Worm (Caenorhabditis elegans): Measurements from ENCODE around the gene C36E8.6.

C36E8.6 gene

ce11 chrIII:3956293-3956692 is 31.6 kb upstream of the C36E8.6 start, which contains the start of gene F37A8.5:
TSS of gene F37A8.5 (plus strand) at chrIII:3956624.
- TF ChIP-seq ces-1 (GFP tag; optimal IDR thresholded peaks at IDR 0.05): peak; percentile 77
- TF ChIP-seq ceh-43 (GFP tag; optimal IDR thresholded peaks at IDR 0.05): no peak

ce11 chrIII:3957119-3957739 is 30.6 kb upstream of the C36E8.6 start:
- TF ChIP-seq unc-120 (tag; optimal IDR thresholded peaks at IDR 0.05; ENCODE audit: poor library complexity, severe bottlenecking) (no peak), cnd-1 (tag; optimal IDR thresholded peaks at IDR 0.05) (no peak)

ce11 chrIII:3957850-3958249 is 30.0 kb upstream of the C36E8.6 start:
- no peak for TF ChIP-seq nhr-28 (tag; optimal IDR thresholded peaks at IDR 0.05)
- no peak for TF ChIP-seq unc-39 (tag; optimal IDR thresholded peaks at IDR 0.05)
- no peak for TF ChIP-seq M03D4.4 (tag; optimal IDR thresholded peaks at IDR 0.05)
- TF ChIP-seq ceh-43 (GFP tag; optimal IDR thresholded peaks at IDR 0.05): no peak
- no peak for TF ChIP-seq snpc-4 (tag; optimal IDR thresholded peaks at IDR 0.05)
- TF ChIP-seq pha-4 (tag; optimal IDR thresholded peaks at IDR 0.05): no peak
- TF ChIP-seq lin-32 (GFP tag; optimal IDR thresholded peaks at IDR 0.05): no peak
- TF ChIP-seq zip-8 (tag; optimal IDR thresholded peaks at IDR 0.05): no peak
- no peak for TF ChIP-seq cnd-1 (tag; optimal IDR thresholded peaks at IDR 0.05)
- TF ChIP-seq hlh-1 (tag; optimal IDR thresholded peaks at IDR 0.05): no peak
- TF ChIP-seq ceh-39 (tag; optimal IDR thresholded peaks at IDR 0.05): no peak
- TF ChIP-seq nhr-2 (tag; optimal IDR thresholded peaks at IDR 0.05): no peak
- TF ChIP-seq ceh-83 (GFP tag; optimal IDR thresholded peaks at IDR 0.05): no peak

ce11 chrIII:3959206-3959605 is 28.7 kb upstream of the C36E8.6 start:
- TF ChIP-seq ceh-43 (GFP tag; optimal IDR thresholded peaks at IDR 0.05) (no peak), ham-2 (GFP tag; optimal IDR thresholded peaks at IDR 0.05) (no peak), elt-3 (tag; optimal IDR thresholded peaks at IDR 0.05) (no peak), unc-62 (GFP tag; optimal IDR thresholded peaks at IDR 0.05) (no peak), nhr-2 (tag; optimal IDR thresholded peaks at IDR 0.05) (no peak), mep-1 (tag; optimal IDR thresholded peaks at IDR 0.05) (no peak), tbx-8 (GFP tag; optimal IDR thresholded peaks at IDR 0.05) (no peak), flh-1 (GFP tag; optimal IDR thresholded peaks at IDR 0.05) (no peak), ztf-11 (tag; optimal IDR thresholded peaks at IDR 0.05) (no peak), lin-13 (tag; optimal IDR thresholded peaks at IDR 0.05) (no peak), elt-1 (tag; optimal IDR thresholded peaks at IDR 0.05; ENCODE audit: borderline replicate concordance, insufficient read depth) (no peak)

ce11 chrIII:3959987-3960386 is 27.9 kb upstream of the C36E8.6 start, which contains the start of gene R10E9.3:
TSS of gene R10E9.3 (plus strand) at chrIII:3960221.
- no peak for TF ChIP-seq pha-4 (tag; optimal IDR thresholded peaks at IDR 0.05)

ce11 chrIII:3964237-3964636 is 23.6 kb upstream of the C36E8.6 start, which contains the start of gene R10E9.2:
TSS of gene R10E9.2 (minus strand) at chrIII:3964337.
- TF ChIP-seq M03D4.4 (tag; optimal IDR thresholded peaks at IDR 0.05): no peak
- TF ChIP-seq mls-2 (tag; optimal IDR thresholded peaks at IDR 0.05): no peak
- TF ChIP-seq nhr-2 (tag; optimal IDR thresholded peaks at IDR 0.05): no peak
- no peak for TF ChIP-seq unc-39 (tag; optimal IDR thresholded peaks at IDR 0.05)
- no peak for TF ChIP-seq ham-2 (GFP tag; optimal IDR thresholded peaks at IDR 0.05)
- no peak for TF ChIP-seq nhr-237 (tag; optimal IDR thresholded peaks at IDR 0.05)
- no peak for TF ChIP-seq hlh-1 (tag; optimal IDR thresholded peaks at IDR 0.05)
- no peak for TF ChIP-seq ces-1 (GFP tag; optimal IDR thresholded peaks at IDR 0.05)

ce11 chrIII:3966143-3966542 is 21.7 kb upstream of the C36E8.6 start:
- no peak for TF ChIP-seq pha-4 (tag; optimal IDR thresholded peaks at IDR 0.05)
- no peak for TF ChIP-seq lin-32 (GFP tag; optimal IDR thresholded peaks at IDR 0.05)
- TF ChIP-seq nhr-76 (tag; optimal IDR thresholded peaks at IDR 0.05): no peak
- no peak for TF ChIP-seq ceh-39 (tag; optimal IDR thresholded peaks at IDR 0.05)
- no peak for TF ChIP-seq unc-120 (tag; optimal IDR thresholded peaks at IDR 0.05; ENCODE audit: poor library complexity, severe bottlenecking)
- TF ChIP-seq ceh-83 (GFP tag; optimal IDR thresholded peaks at IDR 0.05): no peak
- TF ChIP-seq bed-3 (GFP tag; optimal IDR thresholded peaks at IDR 0.05): no peak
- no peak for TF ChIP-seq tbx-8 (GFP tag; optimal IDR thresholded peaks at IDR 0.05)
- TF ChIP-seq M03D4.4 (tag; optimal IDR thresholded peaks at IDR 0.05): no peak
- TF ChIP-seq ces-1 (GFP tag; optimal IDR thresholded peaks at IDR 0.05): no peak

Data from whole organism, mixed stage, embryonic.